Worm (Caenorhabditis elegans): ENCODE measurements around the gene fipp-1.

Gene fipp-1

DNA sequence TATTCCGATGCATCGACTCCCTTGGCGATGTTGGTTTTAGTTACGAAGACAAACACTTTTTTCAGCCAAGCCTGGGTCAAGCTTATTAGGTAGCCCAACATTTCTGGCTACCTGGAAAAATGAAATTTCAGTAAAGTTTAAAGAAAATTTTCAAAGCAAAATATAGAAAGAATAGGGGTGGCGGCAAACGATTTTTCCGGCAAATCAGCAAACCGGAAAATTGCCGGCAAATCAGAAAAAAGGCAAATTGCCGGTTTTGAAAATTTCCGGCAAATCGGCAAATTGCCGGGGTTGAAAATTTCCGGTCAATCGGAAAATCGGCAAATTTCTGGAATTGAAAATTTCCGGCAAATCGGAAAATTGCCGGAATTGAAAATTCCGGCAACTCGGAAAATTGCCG lies 6.0 kb downstream of the fipp-1 start, which contains the start of gene F32D1.8:
F32D1.8 (minus strand) TSS at position 101 of the 400 bp plus-strand sequence.
- TF ChIP-seq nhr-67 (tag; optimal IDR thresholded peaks at IDR 0.05), result no peak
- TF ChIP-seq ceh-28 (tag; optimal IDR thresholded peaks at IDR 0.05), result no peak
- no peak for TF ChIP-seq unc-62 (GFP tag; optimal IDR thresholded peaks at IDR 0.05)
- TF ChIP-seq ZK546.5 (tag; optimal IDR thresholded peaks at IDR 0.05), result no peak
- TF ChIP-seq lin-39 (tag; optimal IDR thresholded peaks at IDR 0.05), result no peak
- TF ChIP-seq pha-4 (tag; optimal IDR thresholded peaks at IDR 0.05), result no peak

DNA sequence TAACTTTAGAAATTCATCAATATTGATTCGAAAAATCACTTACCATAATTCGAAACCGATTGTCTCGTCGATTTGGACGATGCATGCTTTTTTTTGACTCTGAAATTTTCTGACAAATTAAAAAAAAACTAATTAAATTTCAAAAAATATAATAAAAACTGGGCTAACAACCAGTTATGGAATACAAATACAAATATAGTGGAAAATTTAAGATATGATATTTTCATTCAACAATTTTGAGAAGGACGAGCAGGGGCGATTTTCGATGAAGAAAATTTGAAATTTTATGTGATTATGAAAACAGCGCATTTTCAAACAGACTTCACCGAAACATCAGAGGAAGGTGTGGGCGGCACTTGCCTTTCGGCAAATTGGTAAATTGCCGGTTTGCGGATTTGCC lies 10.7 kb downstream of the fipp-1 start, which contains the start of gene F13A2.1:
F13A2.1 (minus strand) TSS at position 101 of the 400 bp plus-strand sequence.
- TF ChIP-seq nhr-237 (tag; optimal IDR thresholded peaks at IDR 0.05) (no peak), unc-62 (GFP tag; optimal IDR thresholded peaks at IDR 0.05) (no peak), ceh-9 (tag; optimal IDR thresholded peaks at IDR 0.05) (no peak), daf-12 (tag; optimal IDR thresholded peaks at IDR 0.05) (no peak), ztf-4 (tag; optimal IDR thresholded peaks at IDR 0.05) (no peak), nhr-76 (tag; optimal IDR thresholded peaks at IDR 0.05) (no peak), elt-3 (tag; optimal IDR thresholded peaks at IDR 0.05) (no peak), unc-39 (tag; optimal IDR thresholded peaks at IDR 0.05) (no peak), nhr-11 (tag; optimal IDR thresholded peaks at IDR 0.05) (no peak), zag-1 (tag; optimal IDR thresholded peaks at IDR 0.05) (no peak), ztf-11 (tag; optimal IDR thresholded peaks at IDR 0.05) (no peak), fkh-2 (tag; optimal IDR thresholded peaks at IDR 0.05) (no peak), R02D3.7 (tag; optimal IDR thresholded peaks at IDR 0.05) (no peak), pha-4 (tag; optimal IDR thresholded peaks at IDR 0.05) (no peak), lsy-12 (tag; optimal IDR thresholded peaks at IDR 0.05) (no peak), ZK546.5 (tag; optimal IDR thresholded peaks at IDR 0.05) (no peak), fkh-10 (GFP tag; optimal IDR thresholded peaks at IDR 0.05) (no peak)

DNA sequence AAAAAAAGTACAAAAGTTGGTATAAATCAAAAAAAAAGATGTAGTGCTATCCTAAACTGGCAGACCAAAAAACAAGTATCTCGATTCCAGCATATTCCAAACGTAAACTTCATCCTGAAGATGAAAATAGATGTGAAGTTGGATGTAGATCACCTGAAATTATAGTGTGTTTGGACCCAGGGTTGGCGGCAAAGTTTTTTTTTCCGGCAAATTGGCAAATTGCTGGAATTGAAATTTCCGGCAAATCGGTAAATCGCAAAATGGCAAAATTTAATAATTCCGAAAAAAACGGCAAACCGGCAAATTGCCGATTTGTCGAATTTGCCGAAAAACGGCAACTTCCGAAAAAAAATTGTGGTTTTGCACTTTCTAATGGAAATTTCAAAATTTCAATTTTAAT lies 12.9 kb downstream of the fipp-1 start, which contains the start of gene F13A2.2:
F13A2.2 (minus strand) TSS at position 101 of the 400 bp plus-strand sequence.
- TF ChIP-seq ceh-16 (tag; optimal IDR thresholded peaks at IDR 0.05) (no peak), aly-2 (tag; optimal IDR thresholded peaks at IDR 0.05) (no peak), fkh-10 (GFP tag; optimal IDR thresholded peaks at IDR 0.05) (no peak), snpc-4 (tag; optimal IDR thresholded peaks at IDR 0.05) (no peak)

DNA sequence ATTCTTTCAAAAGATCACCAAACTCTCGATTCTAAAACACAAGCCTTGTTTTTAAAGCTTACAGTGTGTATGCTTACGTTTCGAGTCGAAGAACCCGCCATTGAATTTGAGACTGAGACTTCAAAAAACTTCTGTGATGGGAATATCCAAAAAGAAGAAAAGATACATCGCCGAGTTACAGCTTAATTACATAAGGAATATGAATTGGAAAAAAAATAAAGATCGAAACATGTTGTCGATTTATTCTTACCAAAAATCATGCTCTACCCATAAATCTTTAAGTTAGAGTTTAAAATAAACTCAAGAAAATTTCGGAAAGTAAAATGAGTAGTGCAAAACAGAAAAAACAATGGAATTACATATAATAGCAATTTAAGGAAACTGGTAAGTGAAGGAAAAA lies 14.6 kb downstream of the fipp-1 start, which contains the start of gene F13A2.10:
F13A2.10 (minus strand) TSS at position 101 of the 400 bp plus-strand sequence.
- TF ChIP-seq egl-5 (tag; optimal IDR thresholded peaks at IDR 0.05) (no peak), nhr-77 (tag; optimal IDR thresholded peaks at IDR 0.05) (no peak), elt-1 (tag; optimal IDR thresholded peaks at IDR 0.05) (no peak), mml-1 (tag; optimal IDR thresholded peaks at IDR 0.05) (no peak), nfya-1 (tag; optimal IDR thresholded peaks at IDR 0.05; ENCODE audit: insufficient read depth) (no peak), unc-39 (tag; optimal IDR thresholded peaks at IDR 0.05) (no peak), nhr-11 (tag; optimal IDR thresholded peaks at IDR 0.05) (no peak), ztf-4 (tag; optimal IDR thresholded peaks at IDR 0.05) (no peak), nhr-12 (tag; optimal IDR thresholded peaks at IDR 0.05) (no peak), elt-3 (tag; optimal IDR thresholded peaks at IDR 0.05) (no peak), fkh-10 (GFP tag; optimal IDR thresholded peaks at IDR 0.05) (no peak), ceh-16 (tag; optimal IDR thresholded peaks at IDR 0.05) (no peak), tbx-2 (tag; optimal IDR thresholded peaks at IDR 0.05) (no peak), pqm-1 (tag; optimal IDR thresholded peaks at IDR 0.05) (no peak), egl-27 (tag; optimal IDR thresholded peaks at IDR 0.05) (no peak), nhr-67 (tag; optimal IDR thresholded peaks at IDR 0.05) (no peak)

DNA sequence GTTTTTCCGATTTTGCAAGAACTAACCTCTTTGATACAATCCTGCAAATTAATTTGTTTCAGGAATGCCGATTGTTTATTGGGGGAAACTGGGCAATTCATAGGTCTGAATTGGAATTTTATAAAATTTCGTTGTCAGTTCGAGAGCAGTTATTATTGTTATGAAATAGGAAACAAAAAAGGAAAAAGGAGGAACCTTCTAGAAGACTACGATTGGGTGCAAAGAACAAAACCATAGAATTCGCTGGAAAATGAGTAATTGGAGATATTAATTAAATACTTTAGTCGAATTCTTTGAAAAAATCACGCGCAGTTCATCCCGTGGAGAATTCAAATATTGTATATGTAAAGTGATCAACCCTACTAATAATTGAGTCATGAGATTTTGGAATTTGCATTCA lies 15.8 kb downstream of the fipp-1 start, which contains the start of gene F13A2.9:
F13A2.9 (minus strand) TSS at position 101 of the 400 bp plus-strand sequence.
- TF ChIP-seq nhr-43 (tag; optimal IDR thresholded peaks at IDR 0.05; ENCODE audit: poor library complexity, severe bottlenecking) (no peak), fkh-2 (tag; optimal IDR thresholded peaks at IDR 0.05) (no peak), nhr-23 (tag; optimal IDR thresholded peaks at IDR 0.05) (no peak), ztf-4 (tag; optimal IDR thresholded peaks at IDR 0.05) (no peak), tbx-2 (tag; optimal IDR thresholded peaks at IDR 0.05) (no peak), ztf-11 (tag; optimal IDR thresholded peaks at IDR 0.05) (no peak)
